Worm (Caenorhabditis elegans): ENCODE data around the gene R04A9.6.

R04A9.6 gene

DNA sequence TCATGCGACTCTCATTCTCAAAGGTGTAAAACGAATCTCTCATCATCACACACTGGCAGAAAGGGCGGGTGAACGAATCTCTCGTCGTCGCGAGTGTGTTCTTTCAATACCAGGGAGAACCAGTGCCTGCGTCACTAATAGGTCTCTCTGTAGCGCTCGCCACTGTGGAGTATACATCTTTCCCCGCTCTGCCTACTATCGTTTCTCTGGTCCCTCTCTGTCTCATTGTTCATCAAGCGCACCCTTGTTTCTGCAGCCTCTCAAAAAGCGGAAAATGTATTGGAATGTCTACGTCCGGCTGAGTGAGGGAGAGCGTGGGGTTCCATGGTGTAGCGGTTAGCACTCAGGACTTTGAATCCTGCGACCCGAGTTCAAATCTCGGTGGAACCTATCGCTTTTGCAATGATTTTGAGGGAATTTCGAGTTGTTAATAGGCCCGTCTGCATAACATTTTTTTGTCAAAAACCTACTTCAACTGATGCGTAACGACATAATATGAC lies 12.8 kb downstream of the R04A9.6 start (continued):
- no peak for TF ChIP-seq vab-15 (tag; optimal IDR thresholded peaks at IDR 0.05)
- no peak for TF ChIP-seq ceh-90 (tag; optimal IDR thresholded peaks at IDR 0.05)
- TF ChIP-seq ceh-63 (GFP tag; optimal IDR thresholded peaks at IDR 0.05): peak; percentile 31
- TF ChIP-seq efl-1 (optimal IDR thresholded peaks at IDR 0.05): peak; percentile 64 to 68
- TF ChIP-seq efl-1 (GFP tag; optimal IDR thresholded peaks at IDR 0.05 in 1 of 2): peak in 1 of 2 experiments; percentile 94
- peak; percentile 98 for TF ChIP-seq snu-23 (GFP tag; optimal IDR thresholded peaks at IDR 0.05)
- peak; percentile 66 for TF ChIP-seq pag-3 (tag; optimal IDR thresholded peaks at IDR 0.05; ENCODE audit: borderline replicate concordance, insufficient read depth)
- TF ChIP-seq aha-1 (tag; optimal IDR thresholded peaks at IDR 0.05): no peak
- no peak for TF ChIP-seq Y116A8C.19 (tag; optimal IDR thresholded peaks at IDR 0.05; ENCODE audit: borderline replicate concordance)
- no peak for TF ChIP-seq unc-62 (GFP tag; optimal IDR thresholded peaks at IDR 0.05)
- TF ChIP-seq rnt-1 (tag; optimal IDR thresholded peaks at IDR 0.05): peak; percentile 79
- TF ChIP-seq lir-3 (tag; optimal IDR thresholded peaks at IDR 0.05; ENCODE audit: poor library complexity): peak; percentile 78
- TF ChIP-seq lin-13 (GFP tag; optimal IDR thresholded peaks at IDR 0.05): peak; percentile 33
- peak; percentile 88 for TF ChIP-seq mep-1 (tag; optimal IDR thresholded peaks at IDR 0.05)
- TF ChIP-seq nhr-77 (tag; optimal IDR thresholded peaks at IDR 0.05): peak; percentile 86
- peak; percentile 77 to 92 (median 86) for TF ChIP-seq ceh-82 (tag; optimal IDR thresholded peaks at IDR 0.05)
- TF ChIP-seq hlh-4 (tag; optimal IDR thresholded peaks at IDR 0.05): no peak
- TF ChIP-seq nhr-28 (tag; optimal IDR thresholded peaks at IDR 0.05): no peak
- TF ChIP-seq tlp-1 (tag; optimal IDR thresholded peaks at IDR 0.05): no peak
- TF ChIP-seq C16A3.4 (tag; optimal IDR thresholded peaks at IDR 0.05): peak; percentile 88
- no peak for TF ChIP-seq hlh-17 (GFP tag; optimal IDR thresholded peaks at IDR 0.05; ENCODE audit: borderline replicate concordance)
- peak; percentile 23 for TF ChIP-seq nhr-76 (tag; optimal IDR thresholded peaks at IDR 0.05)
- TF ChIP-seq C04F5.9 (tag; optimal IDR thresholded peaks at IDR 0.05): peak; percentile 72
- TF ChIP-seq F16B12.6 (tag; optimal IDR thresholded peaks at IDR 0.05): peak; percentile 21
- peak; percentile 89 for TF ChIP-seq swsn-7 (tag; optimal IDR thresholded peaks at IDR 0.05)
- TF ChIP-seq mab-9 (GFP tag; IDR thresholded peaks at IDR 0.05): peak; percentile 57; the same call in 1 of the 2 replicates
- no peak for TF ChIP-seq ets-5 (GFP tag; IDR thresholded peaks at IDR 0.05)
- TF ChIP-seq fkh-8 (tag; optimal IDR thresholded peaks at IDR 0.05): peak; percentile 87
- no peak for TF ChIP-seq alr-1 (tag; optimal IDR thresholded peaks at IDR 0.05; ENCODE audit: borderline replicate concordance)
- TF ChIP-seq fkh-10 (GFP tag; optimal IDR thresholded peaks at IDR 0.05): peak; percentile 96
- no peak for TF ChIP-seq unc-30 (tag; optimal IDR thresholded peaks at IDR 0.05)
- TF ChIP-seq egl-27 (tag; optimal IDR thresholded peaks at IDR 0.05): peak; percentile 18 to 74

DNA sequence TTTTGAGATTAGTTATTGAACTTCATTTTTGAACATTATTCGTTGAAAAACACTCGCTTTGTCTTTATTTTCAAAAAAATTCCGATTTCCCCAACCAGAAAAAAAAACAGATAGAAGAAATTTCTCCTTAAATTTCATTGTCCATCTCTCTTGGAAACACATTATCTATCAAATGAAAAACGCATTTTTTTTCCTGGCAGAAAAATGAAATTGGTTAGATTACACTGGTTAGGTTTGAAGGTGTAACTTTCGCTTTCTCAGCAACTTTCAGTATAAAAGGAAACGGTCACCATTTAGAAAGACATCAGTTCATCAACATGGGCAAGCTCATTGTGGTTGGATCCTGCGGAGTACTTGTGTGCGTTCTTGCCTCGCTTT lies 24.0 kb downstream of the R04A9.6 start, which contains the start of gene col-19:
Gene col-19, plus strand, starts transcription at position 301 of the 378 bp plus-strand sequence.
- TF ChIP-seq jun-1 (tag; optimal IDR thresholded peaks at IDR 0.05) (no peak), tlp-1 (tag; optimal IDR thresholded peaks at IDR 0.05) (no peak), unc-130 (tag; optimal IDR thresholded peaks at IDR 0.05) (no peak), F16B12.6 (tag; optimal IDR thresholded peaks at IDR 0.05) (no peak), lir-3 (tag; optimal IDR thresholded peaks at IDR 0.05; ENCODE audit: poor library complexity) (no peak)

DNA sequence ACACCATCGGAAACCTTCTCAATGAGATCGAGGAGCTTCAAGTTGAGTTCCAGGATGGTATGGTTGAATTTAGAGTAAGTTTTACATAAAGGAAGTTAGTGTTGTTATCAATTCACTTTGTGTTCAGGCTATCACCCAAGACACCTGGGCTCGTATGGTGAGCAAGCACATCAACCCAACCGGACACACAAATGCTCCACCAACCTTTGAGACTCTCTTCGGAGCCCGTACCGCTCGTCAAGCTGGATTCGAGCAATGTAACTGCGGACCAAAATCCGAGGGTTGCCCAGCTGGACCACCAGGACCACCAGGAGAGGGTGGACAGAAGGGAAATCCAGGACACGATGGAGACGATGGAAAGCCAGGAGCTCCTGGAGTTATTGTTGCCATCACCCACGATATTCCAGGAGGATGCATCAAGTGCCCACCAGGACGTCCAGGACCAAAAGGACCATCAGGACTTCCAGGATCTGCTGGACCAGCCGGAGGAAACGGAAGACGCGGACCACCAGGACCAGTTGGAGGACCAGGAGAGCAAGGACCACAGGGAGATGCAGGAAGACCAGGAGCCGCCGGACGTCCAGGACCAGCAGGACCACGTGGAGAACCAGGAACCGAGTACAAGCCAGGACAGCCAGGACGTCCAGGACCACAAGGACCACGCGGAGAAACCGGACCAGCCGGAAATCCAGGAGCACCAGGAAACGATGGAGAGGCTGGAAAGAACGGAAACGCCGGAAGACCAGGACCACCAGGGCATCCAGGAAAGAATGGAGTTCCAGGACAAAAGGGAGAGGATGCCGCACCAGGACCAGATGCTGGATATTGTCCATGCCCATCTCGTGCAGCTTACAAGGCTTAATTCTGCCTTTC lies 24.7 kb downstream of the R04A9.6 start:
- no peak for TF ChIP-seq efl-3 (GFP tag; optimal IDR thresholded peaks at IDR 0.05)
- TF ChIP-seq mep-1 (tag; optimal IDR thresholded peaks at IDR 0.05): no peak
- TF ChIP-seq fos-1 (tag; optimal IDR thresholded peaks at IDR 0.05): no peak
- TF ChIP-seq C16A3.4 (tag; optimal IDR thresholded peaks at IDR 0.05): no peak

Measured in whole organism, L1 larva.